Comparison of ENCODE assay signal across 1 fruit fly cellular context in the genomic region with DNA sequence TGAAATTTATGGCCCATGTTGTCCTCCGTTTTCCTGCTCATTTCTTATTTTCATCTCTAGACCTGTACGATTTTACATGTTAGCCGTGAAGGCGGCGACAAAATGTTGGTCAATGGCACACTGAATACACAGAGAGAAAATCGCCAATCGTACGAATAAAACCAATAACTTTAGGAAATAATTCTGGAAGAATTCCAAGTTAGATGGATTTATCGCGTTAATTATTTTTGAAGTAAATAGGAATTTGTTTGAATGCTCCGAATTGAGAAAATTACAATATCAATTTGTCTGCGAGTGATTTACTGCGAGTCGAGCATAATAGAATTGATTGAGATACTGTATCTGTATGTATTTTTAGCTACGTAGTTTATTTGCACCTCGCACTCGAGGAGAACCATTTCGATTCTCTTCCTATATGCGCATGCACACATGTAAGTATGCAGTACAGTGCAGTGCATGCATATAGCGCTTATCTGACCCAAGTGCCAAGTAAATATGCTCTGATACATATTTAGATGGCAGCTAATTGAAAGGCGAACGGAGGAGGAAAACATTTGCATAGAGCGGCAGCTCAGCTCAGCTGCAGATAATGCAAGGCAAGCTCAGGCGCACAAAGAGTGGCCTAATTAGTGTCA.
A peak's percentile ranks its signal among the peaks of the same experiment; 100 is the strongest.
TF ChIP-seq lines count a peak whose summit lies in the region.

No protein-coding gene starts in this region.

TF ChIP-seq in whole organism, embryonic, 481 proteins besides CTCF, POLR2A, EP300 and RAD21 (continued from another document and continues in another):
- TF ChIP-seq CG43689 (GFP tag; IDR thresholded peaks at IDR 0.05; lab: Robert Waterston, UW) (no peak), CG12769 (tag; optimal IDR thresholded peaks at IDR 0.05; lab: Kevin White, UChicago) (peak; percentile 65), nau (GFP tag; optimal IDR thresholded peaks at IDR 0.05; lab: Kevin White, UChicago) (peak; percentile 4), z (GFP tag; IDR thresholded peaks at IDR 0.05; lab: Robert Waterston, UW) (0 out of 3 replicates have a peak, but pooled peaks have one; percentile 43), rib (GFP tag; IDR thresholded peaks at IDR 0.05; lab: Robert Waterston, UW) (no peak), ro (GFP tag; IDR thresholded peaks at IDR 0.05; lab: Robert Waterston, UW) (no peak), E2f2 (GFP tag; IDR thresholded peaks at IDR 0.05; lab: Robert Waterston, UW) (peak; percentile 21; the same call in 1 of the 2 replicates), dysf (GFP tag; IDR thresholded peaks at IDR 0.05; lab: Robert Waterston, UW) (peak; percentile 37; the same call in 1 of the 3 replicates), Oli (tag; optimal IDR thresholded peaks at IDR 0.05; lab: Kevin White, UChicago) (peak; percentile 54), ems (GFP tag; optimal IDR thresholded peaks at IDR 0.05; lab: Kevin White, UChicago) (no peak), Rfx (GFP tag; IDR thresholded peaks at IDR 0.05; lab: Robert Waterston, UW) (0 out of 2 replicates have a peak, but pooled peaks have one; percentile 24), fd96Cb (tag; optimal IDR thresholded peaks at IDR 0.05; lab: Kevin White, UChicago) (no peak), seq (GFP tag; IDR thresholded peaks at IDR 0.05; lab: Robert Waterston, UW) (peak; percentile 33; the same call in 1 of the 2 replicates), CG10321 (GFP tag; IDR thresholded peaks at IDR 0.05; lab: Robert Waterston, UW) (no peak), Blimp-1 (GFP tag; optimal IDR thresholded peaks at IDR 0.05; lab: Kevin White, UChicago) (peak; percentile 40), CG2129 (GFP tag; IDR thresholded peaks at IDR 0.05; lab: Robert Waterston, UW; ENCODE audit: partially characterized antibody) (no peak), CG1792 (GFP tag; optimal IDR thresholded peaks at IDR 0.05; lab: Kevin White, UChicago) (no peak), tio (GFP tag; optimal IDR thresholded peaks at IDR 0.05; lab: Kevin White, UChicago) (peak; percentile 1), CG1529 (GFP tag; optimal IDR thresholded peaks at IDR 0.05; lab: Kevin White, UChicago) (peak; percentile 14), CG9797 (GFP tag; optimal IDR thresholded peaks at IDR 0.05; lab: Kevin White, UChicago) (no peak), ara (GFP tag; IDR thresholded peaks at IDR 0.05; lab: Robert Waterston, UW) (peak; percentile 52; the same call in 1 of the 2 replicates), CG18764 (GFP tag; optimal IDR thresholded peaks at IDR 0.05; lab: Kevin White, UChicago) (no peak), cwo (GFP tag; optimal IDR thresholded peaks at IDR 0.05; lab: Kevin White, UChicago) (no peak), phol (tag; optimal IDR thresholded peaks at IDR 0.05; lab: Kevin White, UChicago) (peak; percentile 36), CG9817 (tag; optimal IDR thresholded peaks at IDR 0.05; lab: Kevin White, UChicago) (peak; percentile 20), Aef1 (GFP tag; IDR thresholded peaks at IDR 0.05; lab: Robert Waterston, UW) (no peak), slp2 (GFP tag; optimal IDR thresholded peaks at IDR 0.05; lab: Kevin White, UChicago) (no peak), pros (GFP tag; optimal IDR thresholded peaks at IDR 0.05; lab: Kevin White, UChicago) (no peak), unc-4 (GFP tag; IDR thresholded peaks at IDR 0.05; lab: Robert Waterston, UW; ENCODE audit: partially characterized antibody) (no peak), Nf-YB (GFP tag; optimal IDR thresholded peaks at IDR 0.05; lab: Kevin White, UChicago) (peak; percentile 5), sima (GFP tag; optimal IDR thresholded peaks at IDR 0.05; lab: Kevin White, UChicago) (no peak), tap (tag; optimal IDR thresholded peaks at IDR 0.05; lab: Kevin White, UChicago) (peak; percentile 44), Dek (tag; optimal IDR thresholded peaks at IDR 0.05; lab: Kevin White, UChicago) (no peak), CG31224 (GFP tag; IDR thresholded peaks at IDR 0.05; lab: Robert Waterston, UW) (no peak), bowl (GFP tag; IDR thresholded peaks at IDR 0.05; lab: Robert Waterston, UW) (no peak), sr (GFP tag; IDR thresholded peaks at IDR 0.05; lab: Robert Waterston, UW) (no peak), PHDP (tag; optimal IDR thresholded peaks at IDR 0.05; lab: Kevin White, UChicago) (peak; percentile 31), CG13424 (tag; optimal IDR thresholded peaks at IDR 0.05; lab: Kevin White, UChicago) (peak; percentile 36), CG17361 (GFP tag; IDR thresholded peaks at IDR 0.05; lab: Robert Waterston, UW) (no peak), CG4730 (GFP tag; IDR thresholded peaks at IDR 0.05; lab: Robert Waterston, UW) (no peak), CG8359 (GFP tag; optimal IDR thresholded peaks at IDR 0.05; lab: Kevin White, UChicago; ENCODE audit: borderline replicate concordance) (peak; percentile 37), Dref (GFP tag; IDR thresholded peaks at IDR 0.05; lab: Robert Waterston, UW) (no peak), HLH3B (GFP tag; IDR thresholded peaks at IDR 0.05; lab: Robert Waterston, UW) (no peak), emc (GFP tag; optimal IDR thresholded peaks at IDR 0.05; lab: Kevin White, UChicago) (no peak), CG7839 (tag; optimal IDR thresholded peaks at IDR 0.05; lab: Kevin White, UChicago) (peak; percentile 23), B-H1 (GFP tag; IDR thresholded peaks at IDR 0.05; lab: Robert Waterston, UW) (no peak), Doc2 (GFP tag; IDR thresholded peaks at IDR 0.05; lab: Robert Waterston, UW) (no peak), CG1233 (GFP tag; optimal IDR thresholded peaks at IDR 0.05; lab: Kevin White, UChicago) (no peak), tna (GFP tag; IDR thresholded peaks at IDR 0.05; lab: Robert Waterston, UW; ENCODE audit: partially characterized antibody) (no peak), sqz (GFP tag; optimal IDR thresholded peaks at IDR 0.05; lab: Kevin White, UChicago) (peak; percentile 25), CG15269 (tag; optimal IDR thresholded peaks at IDR 0.05; lab: Kevin White, UChicago) (peak; percentile 63), CG16863 (GFP tag; optimal IDR thresholded peaks at IDR 0.05; lab: Kevin White, UChicago) (no peak), salm (tag; optimal IDR thresholded peaks at IDR 0.05; lab: Kevin White, UChicago) (no peak), CG30403 (GFP tag; optimal IDR thresholded peaks at IDR 0.05; lab: Kevin White, UChicago) (peak; percentile 26), Hr51 (GFP tag; optimal IDR thresholded peaks at IDR 0.05; lab: Kevin White, UChicago) (peak in 1 of 2 experiments; percentile 66), Hsf (GFP tag; optimal IDR thresholded peaks at IDR 0.05; lab: Kevin White, UChicago) (no peak), gfzf (GFP tag; optimal IDR thresholded peaks at IDR 0.05; lab: Kevin White, UChicago) (no peak), crc (GFP tag; optimal IDR thresholded peaks at IDR 0.05; lab: Kevin White, UChicago) (no peak), Taf1 (GFP tag; IDR thresholded peaks at IDR 0.05; lab: Robert Waterston, UW) (no peak), CG33557 (GFP tag; optimal IDR thresholded peaks at IDR 0.05; lab: Kevin White, UChicago) (peak; percentile 38), Dip3 (GFP tag; optimal IDR thresholded peaks at IDR 0.05; lab: Kevin White, UChicago) (no peak), NC2α (GFP tag; optimal IDR thresholded peaks at IDR 0.05; lab: Kevin White, UChicago) (no peak), sens-2 (GFP tag; IDR thresholded peaks at IDR 0.05; lab: Robert Waterston, UW) (no peak), en (GFP tag; optimal IDR thresholded peaks at IDR 0.05; lab: Kevin White, UChicago) (peak; percentile 21), ci (GFP tag; IDR thresholded peaks at IDR 0.05; lab: Robert Waterston, UW) (no peak), Scr (GFP tag; IDR thresholded peaks at IDR 0.05; lab: Robert Waterston, UW; ENCODE audit: partially characterized antibody) (no peak), da (GFP tag; optimal IDR thresholded peaks at IDR 0.05; lab: Kevin White, UChicago) (no peak), fd102C (GFP tag; optimal IDR thresholded peaks at IDR 0.05; lab: Kevin White, UChicago) (no peak), CG17385 (GFP tag; optimal IDR thresholded peaks at IDR 0.05; lab: Kevin White, UChicago) (peak; percentile 36), Atf6 (GFP tag; IDR thresholded peaks at IDR 0.05; lab: Robert Waterston, UW) (no peak), Ssrp (tag; optimal IDR thresholded peaks at IDR 0.05; lab: Kevin White, UChicago) (peak; percentile 15), CG18619 (GFP tag; optimal IDR thresholded peaks at IDR 0.05; lab: Kevin White, UChicago) (no peak), CG7556 (GFP tag; optimal IDR thresholded peaks at IDR 0.05; lab: Kevin White, UChicago) (peak; percentile 37), CG10565 (GFP tag; optimal IDR thresholded peaks at IDR 0.05; lab: Kevin White, UChicago) (no peak), CG10209 (GFP tag; optimal IDR thresholded peaks at IDR 0.05; lab: Kevin White, UChicago) (peak; percentile 24), dmrt99B (tag; optimal IDR thresholded peaks at IDR 0.05; lab: Kevin White, UChicago) (peak; percentile 35), CG14441 (GFP tag; IDR thresholded peaks at IDR 0.05; lab: Robert Waterston, UW) (peak; percentile 46; the same call in 1 of the 2 replicates), CG17568 (GFP tag; optimal IDR thresholded peaks at IDR 0.05; lab: Kevin White, UChicago) (no peak), luna (GFP tag; optimal IDR thresholded peaks at IDR 0.05; lab: Kevin White, UChicago) (no peak), CG9727 (GFP tag; optimal IDR thresholded peaks at IDR 0.05; lab: Kevin White, UChicago) (no peak), Fer1 (GFP tag; optimal IDR thresholded peaks at IDR 0.05; lab: Kevin White, UChicago) (peak; percentile 0), CG10462 (GFP tag; optimal IDR thresholded peaks at IDR 0.05; lab: Kevin White, UChicago) (no peak), CG10366 (GFP tag; IDR thresholded peaks at IDR 0.05; lab: Robert Waterston, UW) (no peak), row (GFP tag; IDR thresholded peaks at IDR 0.05; lab: Robert Waterston, UW) (peak; percentile 50; the same call in 2 of the 3 replicates), tin (GFP tag; optimal IDR thresholded peaks at IDR 0.05; lab: Kevin White, UChicago) (no peak), onecut (GFP tag; IDR thresholded peaks at IDR 0.05; lab: Robert Waterston, UW) (peak; percentile 9; the same call in 1 of the 2 replicates), Gug (GFP tag; IDR thresholded peaks at IDR 0.05; lab: Robert Waterston, UW) (no peak), hb (GFP tag; IDR thresholded peaks at IDR 0.05; lab: Robert Waterston, UW; ENCODE audit: partially characterized antibody) (no peak), sc (optimal IDR thresholded peaks at IDR 0.05; lab: Kevin White, UChicago) (no peak), sc (GFP tag; optimal IDR thresholded peaks at IDR 0.05; lab: Kevin White, UChicago) (peak; percentile 25), CG13624 (GFP tag; optimal IDR thresholded peaks at IDR 0.05; lab: Kevin White, UChicago) (peak; percentile 12), NfI (GFP tag; optimal IDR thresholded peaks at IDR 0.05; lab: Kevin White, UChicago) (peak; percentile 10), gt (GFP tag; IDR thresholded peaks at IDR 0.05; lab: Robert Waterston, UW) (no peak), fru (optimal IDR thresholded peaks at IDR 0.05; lab: Kevin White, UChicago) (no peak), CG11456 (GFP tag; IDR thresholded peaks at IDR 0.05; lab: Robert Waterston, UW) (no peak), CG6683 (GFP tag; optimal IDR thresholded peaks at IDR 0.05; lab: Kevin White, UChicago) (no peak), CG11247 (GFP tag; IDR thresholded peaks at IDR 0.05; lab: Robert Waterston, UW) (no peak), CG7271 (tag; optimal IDR thresholded peaks at IDR 0.05; lab: Kevin White, UChicago) (no peak), pho (GFP tag; optimal IDR thresholded peaks at IDR 0.05; lab: Kevin White, UChicago) (no peak), ap (GFP tag; IDR thresholded peaks at IDR 0.05; lab: Robert Waterston, UW) (0 out of 2 replicates have a peak, but pooled peaks have one; percentile 7), CG6813 (GFP tag; optimal IDR thresholded peaks at IDR 0.05; lab: Kevin White, UChicago) (peak; percentile 29), Jarid2 (GFP tag; optimal IDR thresholded peaks at IDR 0.05; lab: Kevin White, UChicago) (no peak), CG1603 (tag; optimal IDR thresholded peaks at IDR 0.05; lab: Kevin White, UChicago) (peak; percentile 19), CG14710 (tag; optimal IDR thresholded peaks at IDR 0.05; lab: Kevin White, UChicago) (peak; percentile 9), tup (GFP tag; optimal IDR thresholded peaks at IDR 0.05; lab: Kevin White, UChicago) (no peak), esg (GFP tag; conservative IDR thresholded peaks at IDR 0.05; lab: Robert Waterston, UW) (no peak), dpn (GFP tag; optimal IDR thresholded peaks at IDR 0.05; lab: Kevin White, UChicago) (peak; percentile 14 to 29), CG18011 (GFP tag; optimal IDR thresholded peaks at IDR 0.05; lab: Kevin White, UChicago) (peak; percentile 10), dimm (GFP tag; IDR thresholded peaks at IDR 0.05; lab: Robert Waterston, UW) (no peak), dm (GFP tag; optimal IDR thresholded peaks at IDR 0.05; lab: Kevin White, UChicago) (no peak), CG18262 (tag; optimal IDR thresholded peaks at IDR 0.05; lab: Kevin White, UChicago) (peak; percentile 23), CG32772 (GFP tag; IDR thresholded peaks at IDR 0.05; lab: Robert Waterston, UW) (no peak), CG34224 (GFP tag; IDR thresholded peaks at IDR 0.05; lab: Robert Waterston, UW; ENCODE audit: partially characterized antibody) (no peak), Hr3 (GFP tag; optimal IDR thresholded peaks at IDR 0.05; lab: Kevin White, UChicago) (peak; percentile 32), oc (tag; optimal IDR thresholded peaks at IDR 0.05; lab: Kevin White, UChicago) (peak; percentile 17), CG4282 (GFP tag; optimal IDR thresholded peaks at IDR 0.05; lab: Kevin White, UChicago) (no peak), CG12155 (GFP tag; optimal IDR thresholded peaks at IDR 0.05; lab: Kevin White, UChicago) (no peak), cad (GFP tag; optimal IDR thresholded peaks at IDR 0.05; lab: Kevin White, UChicago) (no peak), ERR (GFP tag; optimal IDR thresholded peaks at IDR 0.05; lab: Kevin White, UChicago) (no peak), Hand (GFP tag; optimal IDR thresholded peaks at IDR 0.05; lab: Kevin White, UChicago) (no peak), Sry-δ (GFP tag; optimal IDR thresholded peaks at IDR 0.05; lab: Kevin White, UChicago) (no peak), NC2β (GFP tag; optimal IDR thresholded peaks at IDR 0.05; lab: Kevin White, UChicago) (no peak), exex (tag; optimal IDR thresholded peaks at IDR 0.05; lab: Kevin White, UChicago) (no peak), CG17612 (GFP tag; IDR thresholded peaks at IDR 0.05; lab: Robert Waterston, UW) (no peak), Atf-2 (GFP tag; optimal IDR thresholded peaks at IDR 0.05; lab: Kevin White, UChicago) (peak; percentile 4), CG9876 (GFP tag; optimal IDR thresholded peaks at IDR 0.05; lab: Kevin White, UChicago) (no peak), abd-A (tag; optimal IDR thresholded peaks at IDR 0.05; lab: Kevin White, UChicago) (no peak)
